Worm (Caenorhabditis elegans) whole organism, midembryonic: ENCODE measurements around the gene srbc-6.
A peak's percentile ranks its signal among the peaks of the same experiment; 100 is the strongest.

Source experiments
- T22C8.4 ChIP-seq: fragments of 200-800 bp; sonication (Bioruptor generic); IDR thresholded peaks from 2 replicates; pipeline ENCODE4 v1.3.6; 2022; ENCODE audit warnings: missing genetic modification characterization, missing compliant biosample characterization
- cog-1 ChIP-seq: sonication (generic microtip); optimal IDR thresholded peaks from 2 replicates; lab custom pipeline; 2016; ENCODE audit warnings: missing genetic modification characterization, missing compliant biosample characterization
- flt-1 ChIP-seq: fragments of 200-800 bp; sonication (Bioruptor generic); IDR thresholded peaks from 2 replicates; pipeline ENCODE4 v1.3.6; 2022; ENCODE audit warnings: missing genetic modification characterization, missing compliant biosample characterization
- klf-2 ChIP-seq: fragments of 200-800 bp; sonication (Bioruptor generic); conservative IDR thresholded peaks from 2 replicates; pipeline ENCODE4 v1.3.6; 2022; ENCODE audit warnings: missing genetic modification reagents, missing genetic modification characterization, missing compliant biosample characterization
- med-1 ChIP-seq: sonication (generic microtip); optimal IDR thresholded peaks from 2 replicates; lab custom pipeline; 2017; ENCODE audit warnings: missing genetic modification characterization, mild to moderate bottlenecking, missing compliant biosample characterization, antibody characterized with exemption, missing genetic modification reagents; ENCODE audit not compliant: insufficient read depth
- ref-1 ChIP-seq: fragments of 200-800 bp; sonication (Bioruptor generic); conservative IDR thresholded peaks from 2 replicates; pipeline ENCODE4 v1.3.6; 2022; ENCODE audit warnings: missing genetic modification reagents, missing genetic modification characterization, missing compliant biosample characterization
- tab-1 ChIP-seq: fragments of 200-800 bp; sonication (Bioruptor generic); IDR thresholded peaks from 2 replicates; pipeline ENCODE4 v1.3.6; 2022; ENCODE audit warnings: missing genetic modification characterization, missing compliant biosample characterization
- ztf-23 ChIP-seq: fragments of 200-800 bp; sonication (Bioruptor generic); IDR thresholded peaks from 2 replicates; pipeline ENCODE4 v1.3.6; 2022; ENCODE audit warnings: missing genetic modification reagents, missing genetic modification characterization, missing compliant biosample characterization
- ztf-29 ChIP-seq: fragments of 200-800 bp; sonication (Bioruptor generic); IDR thresholded peaks from 2 replicates; pipeline ENCODE4 v1.3.6; 2022; ENCODE audit warnings: missing genetic modification reagents, missing genetic modification characterization, missing compliant biosample characterization

The srbc-6 gene

DNA sequence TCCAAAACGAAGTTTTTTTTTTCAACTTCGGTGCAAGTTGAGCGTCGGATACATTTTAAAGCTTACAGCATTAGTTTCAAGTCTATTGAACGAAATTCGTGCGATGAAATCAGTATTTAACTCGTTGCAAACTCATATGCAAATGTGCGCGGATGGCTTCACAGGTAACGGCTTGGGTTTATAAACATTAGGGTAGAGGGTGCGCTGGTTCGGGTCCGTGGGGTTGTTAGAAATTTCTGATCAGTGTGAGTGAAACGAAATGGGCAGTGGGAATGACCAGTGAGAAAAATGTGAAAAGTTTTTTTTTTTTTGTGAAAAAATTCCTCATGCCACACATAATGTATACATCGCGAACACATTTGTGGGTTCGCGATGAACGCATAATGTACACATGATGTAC, 6.8 kb upstream of the srbc-6 start:
- TF ChIP-seq ztf-23 (no peak), ztf-29 (GFP tag; lab: Robert Waterston, UW) (no peak), med-1 (GFP tag; lab: Kevin White, UChicago) (no peak), cog-1 (tag; lab: Kevin White, UChicago) (no peak), klf-2 (GFP tag; lab: Robert Waterston, UW) (no peak), flt-1 (no peak), T22C8.4 (no peak), ref-1 (GFP tag; lab: Robert Waterston, UW) (no peak), tab-1 (GFP tag; lab: Robert Waterston, UW) (no peak)

DNA sequence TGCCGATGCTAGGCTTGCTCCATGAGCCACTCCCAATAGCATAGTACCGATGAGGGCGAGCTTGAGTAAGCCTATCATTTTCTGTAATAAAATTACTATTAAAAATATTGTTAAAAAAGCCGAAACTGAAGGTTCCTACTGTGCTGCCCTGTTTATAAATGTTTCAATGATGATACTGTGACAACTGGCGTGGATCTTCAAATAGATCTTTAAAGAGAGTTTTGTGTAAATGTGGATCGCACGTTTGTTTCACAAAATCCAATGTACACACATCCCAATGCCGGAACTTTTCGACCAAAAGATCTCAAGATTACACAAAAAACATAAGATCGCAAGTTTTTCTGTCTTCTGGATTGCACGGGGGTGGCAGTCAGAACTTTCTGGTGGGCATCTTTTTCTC, 4.5 kb upstream of the srbc-6 start, which contains the start of gene C36C5.14:
Gene C36C5.14, minus strand, starts transcription at position 101 of the 400 bp plus-strand sequence.
- TF ChIP-seq cog-1 (tag; lab: Kevin White, UChicago) (no peak), med-1 (GFP tag; lab: Kevin White, UChicago) (no peak), ztf-29 (GFP tag; lab: Robert Waterston, UW) (no peak), ref-1 (GFP tag; lab: Robert Waterston, UW) (no peak), klf-2 (GFP tag; lab: Robert Waterston, UW) (no peak), flt-1 (no peak), T22C8.4 (no peak), ztf-23 (no peak), tab-1 (GFP tag; lab: Robert Waterston, UW) (no peak)

DNA sequence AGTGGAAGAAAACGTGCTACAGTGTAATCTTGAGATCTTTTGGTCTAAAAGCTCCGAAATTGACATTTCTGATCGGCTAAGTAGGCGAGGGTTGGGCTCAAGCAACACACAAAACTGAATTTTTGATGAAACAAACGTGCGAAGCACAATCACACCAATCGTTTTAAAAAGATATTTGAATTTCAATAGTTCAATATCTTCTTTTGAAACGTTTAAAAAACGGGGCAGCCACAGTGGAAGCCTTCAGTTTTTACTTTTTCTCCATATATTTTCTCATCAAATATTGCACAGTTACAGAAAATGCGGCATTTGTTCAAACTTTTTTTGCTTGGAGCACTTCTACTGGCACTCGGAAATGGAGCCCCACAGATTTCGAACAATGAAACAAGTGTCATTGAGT, 3.7 kb upstream of the srbc-6 start, which contains the start of gene C36C5.4:
Gene C36C5.4, plus strand, starts transcription at position 301 of the 400 bp plus-strand sequence.
- TF ChIP-seq ztf-23 (no peak), ref-1 (GFP tag; lab: Robert Waterston, UW) (no peak), tab-1 (GFP tag; lab: Robert Waterston, UW) (no peak), ztf-29 (GFP tag; lab: Robert Waterston, UW) (no peak), med-1 (GFP tag; lab: Kevin White, UChicago) (no peak), flt-1 (no peak), klf-2 (GFP tag; lab: Robert Waterston, UW) (no peak), cog-1 (tag; lab: Kevin White, UChicago) (no peak), T22C8.4 (no peak)

DNA sequence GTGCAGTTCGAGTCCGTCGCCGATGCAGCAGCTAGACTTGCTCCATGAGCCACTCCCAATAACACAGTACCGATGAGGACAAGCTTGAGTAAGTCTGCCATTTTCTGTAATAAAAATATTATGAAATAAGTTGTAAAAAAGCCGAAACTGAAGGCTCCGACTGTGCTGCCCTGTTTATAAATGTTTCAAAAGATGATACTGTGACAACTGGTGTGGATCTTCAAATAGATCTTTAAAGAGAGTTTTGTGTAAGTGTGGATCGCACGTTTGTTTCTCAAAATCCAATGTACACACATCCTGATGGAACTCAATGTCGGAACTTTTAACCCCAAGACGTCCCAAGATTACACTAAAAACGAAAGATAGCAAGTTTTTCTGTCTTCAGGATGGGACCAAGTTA, 1.3 kb upstream of the srbc-6 start, which contains the start of gene C36C5.15:
Gene C36C5.15, minus strand, starts transcription at position 101 of the 400 bp plus-strand sequence.
- TF ChIP-seq ztf-23: no peak
- TF ChIP-seq ztf-29 (GFP tag; lab: Robert Waterston, UW): no peak
- TF ChIP-seq med-1 (GFP tag; lab: Kevin White, UChicago): no peak
- TF ChIP-seq klf-2 (GFP tag; lab: Robert Waterston, UW): no peak
- no peak for TF ChIP-seq T22C8.4
- TF ChIP-seq cog-1 (tag; lab: Kevin White, UChicago): no peak
- no peak for TF ChIP-seq tab-1 (GFP tag; lab: Robert Waterston, UW)
- TF ChIP-seq ref-1 (GFP tag; lab: Robert Waterston, UW): no peak
- no peak for TF ChIP-seq flt-1

DNA sequence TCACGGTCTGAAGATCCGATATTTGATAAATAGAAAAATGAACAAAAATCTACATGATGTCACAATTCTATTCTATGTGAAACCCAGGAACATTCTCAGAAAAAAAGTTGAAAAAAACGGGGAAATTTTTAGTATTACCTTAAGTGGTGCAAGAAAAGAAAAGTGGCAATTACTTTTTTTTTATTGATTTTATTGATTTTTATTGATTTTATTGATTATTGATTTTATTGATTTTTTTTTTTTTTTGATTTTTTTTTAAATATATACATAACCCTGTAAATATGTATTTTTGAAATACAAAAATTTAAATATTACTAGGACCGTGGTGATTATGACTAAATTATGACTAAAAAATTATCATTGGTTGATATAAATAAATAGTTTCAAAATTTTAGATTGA, 1.7 kb downstream of the srbc-6 start:
- TF ChIP-seq T22C8.4: peak; percentile 57; the same call in 1 of the 2 replicates
- no peak for TF ChIP-seq ref-1 (GFP tag; lab: Robert Waterston, UW)

DNA sequence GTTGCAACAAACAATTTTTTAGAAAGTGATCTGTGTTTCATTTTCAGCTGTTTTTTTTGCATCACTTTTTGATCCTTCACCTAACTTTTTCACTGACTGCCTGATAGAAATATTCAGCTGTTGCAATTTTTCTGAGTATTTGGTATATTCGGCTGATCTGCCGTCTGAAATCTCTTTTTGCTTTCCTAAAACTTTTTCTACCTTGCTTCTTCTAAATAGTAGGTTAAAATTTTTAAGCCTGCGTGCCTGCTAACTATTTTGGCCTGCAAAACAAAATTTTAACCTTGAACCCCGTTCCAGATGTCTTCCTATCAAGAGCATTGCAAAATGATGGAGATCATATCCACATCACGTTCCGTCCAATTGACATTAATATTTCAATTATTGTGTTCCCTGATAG, 6.2 kb downstream of the srbc-6 start, which contains the start of gene srab-8:
Gene srab-8, plus strand, starts transcription at position 301 of the 400 bp plus-strand sequence.
- TF ChIP-seq med-1 (GFP tag; lab: Kevin White, UChicago): no peak
- no peak for TF ChIP-seq ref-1 (GFP tag; lab: Robert Waterston, UW)
- no peak for TF ChIP-seq ztf-29 (GFP tag; lab: Robert Waterston, UW)
- TF ChIP-seq T22C8.4: no peak
- TF ChIP-seq flt-1: no peak
- TF ChIP-seq ztf-23: no peak
- TF ChIP-seq tab-1 (GFP tag; lab: Robert Waterston, UW): no peak
- TF ChIP-seq klf-2 (GFP tag; lab: Robert Waterston, UW): no peak
- TF ChIP-seq cog-1 (tag; lab: Kevin White, UChicago): no peak

DNA sequence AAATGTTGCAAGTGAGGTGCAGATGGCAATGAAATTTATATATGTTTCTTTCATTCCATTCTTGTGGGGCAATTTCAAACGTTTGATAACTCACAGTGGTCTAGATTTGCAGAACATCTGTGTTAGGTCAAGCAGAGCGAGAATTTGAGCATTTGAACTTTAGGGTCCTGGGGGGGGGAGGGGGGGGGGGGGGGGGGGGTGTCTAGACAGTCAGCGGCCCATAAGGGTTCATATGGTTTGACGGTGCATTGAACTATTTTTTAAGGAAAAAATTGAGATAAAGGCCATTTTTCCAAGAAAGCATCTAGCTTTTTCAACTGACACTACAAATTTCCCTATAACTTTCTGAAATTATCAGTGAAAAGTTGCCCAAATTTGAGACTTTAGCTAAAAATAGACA, 15.9 kb downstream of the srbc-6 start:
- TF ChIP-seq ref-1 (GFP tag; lab: Robert Waterston, UW): no peak
- no peak for TF ChIP-seq klf-2 (GFP tag; lab: Robert Waterston, UW)
- no peak for TF ChIP-seq flt-1
- TF ChIP-seq T22C8.4: no peak
- TF ChIP-seq ztf-23: no peak
- TF ChIP-seq ztf-29 (GFP tag; lab: Robert Waterston, UW): no peak
- no peak for TF ChIP-seq med-1 (GFP tag; lab: Kevin White, UChicago)
- no peak for TF ChIP-seq cog-1 (tag; lab: Kevin White, UChicago)
- TF ChIP-seq tab-1 (GFP tag; lab: Robert Waterston, UW): no peak

DNA sequence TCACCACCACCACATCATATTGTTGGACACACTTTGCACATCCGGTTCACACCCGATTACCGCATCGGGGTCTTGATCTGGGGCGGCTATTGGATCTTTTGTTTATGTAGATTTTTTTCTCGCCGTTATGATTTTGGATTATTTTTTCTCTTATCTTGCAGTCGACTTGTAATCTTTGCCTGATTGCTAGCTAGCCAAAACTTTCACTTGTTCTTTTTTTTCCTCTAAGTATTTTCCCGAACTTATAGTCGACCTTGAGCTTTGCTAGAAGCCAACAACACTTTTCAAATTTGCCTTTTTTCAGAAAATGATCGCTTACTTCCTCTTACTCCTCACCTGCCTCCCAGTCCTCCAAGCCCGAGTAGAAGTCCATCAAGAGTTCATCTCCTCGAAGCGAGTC, 18.1 kb downstream of the srbc-6 start, which contains the start of gene lag-2:
Gene lag-2, plus strand, starts transcription at position 301 of the 400 bp plus-strand sequence.
- TF ChIP-seq ztf-23 (no peak), klf-2 (GFP tag; lab: Robert Waterston, UW) (no peak), cog-1 (tag; lab: Kevin White, UChicago) (no peak)

DNA sequence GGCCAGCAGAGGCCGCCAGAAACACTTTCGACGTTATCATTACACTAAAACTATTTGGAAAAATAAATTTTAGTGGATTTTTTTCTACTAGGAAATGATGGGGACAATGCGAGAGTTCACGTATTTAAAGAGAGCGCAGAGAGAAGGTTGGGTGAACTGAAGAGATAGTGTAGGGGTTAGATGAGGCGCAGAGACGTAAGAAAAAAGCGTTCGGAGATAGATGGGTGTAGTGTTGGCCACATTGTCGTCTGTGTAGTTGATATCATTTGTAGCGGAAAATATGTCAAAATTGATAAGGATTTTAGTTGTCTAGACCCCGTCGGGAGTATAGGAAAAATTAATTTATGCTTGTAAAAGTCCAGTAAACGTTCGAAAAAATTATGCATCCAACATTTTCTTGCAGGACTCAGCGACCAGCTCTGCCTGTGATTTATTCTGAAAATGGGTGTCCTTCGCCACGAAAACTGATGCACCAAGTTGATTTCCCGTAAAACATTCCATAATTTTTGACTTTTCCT, 23.2 kb downstream of the srbc-6 start, which contains the start of the genes Y73C8B.3 and Y73C8B.9:
Gene Y73C8B.3, minus strand, starts transcription at position 147 of the 518 bp plus-strand sequence.
Gene Y73C8B.9, plus strand, starts transcription at position 468 of the 518 bp plus-strand sequence.
- TF ChIP-seq T22C8.4 (no peak), med-1 (GFP tag; lab: Kevin White, UChicago) (no peak), ztf-23 (no peak), cog-1 (tag; lab: Kevin White, UChicago) (no peak), flt-1 (no peak), tab-1 (GFP tag; lab: Robert Waterston, UW) (no peak), klf-2 (GFP tag; lab: Robert Waterston, UW) (no peak), ref-1 (GFP tag; lab: Robert Waterston, UW) (no peak), ztf-29 (GFP tag; lab: Robert Waterston, UW) (no peak)
